Fruit fly (Drosophila melanogaster) whole organism, prepupa: ENCODE data around the gene CG15385.

Experiments
- CG10631 ChIP-seq: fragments of 200-800 bp; sonication (Bioruptor generic); optimal IDR thresholded peaks from 2 replicates; lab custom pipeline; 2016; ENCODE audit warnings: missing biosample characterization, missing genetic modification characterization
- CG11294 ChIP-seq: fragments of 200-800 bp; sonication (Bioruptor generic); IDR thresholded peaks from 2 replicates; pipeline ENCODE4 v1.3.6; 2022; ENCODE audit warnings: missing biosample characterization, missing genetic modification characterization
- CG11902 ChIP-seq: fragments of 200-800 bp; sonication (Bioruptor generic); optimal IDR thresholded peaks from 3 replicates; lab custom pipeline; 2016; ENCODE audit warnings: missing biosample characterization, missing genetic modification characterization
- CG15336 ChIP-seq: fragments of 200-800 bp; sonication (Bioruptor generic); IDR thresholded peaks from 2 replicates; pipeline ENCODE4 v1.3.6; 2022; ENCODE audit warnings: missing biosample characterization, missing genetic modification characterization
- CG1621 ChIP-seq: fragments of 200-800 bp; sonication (Bioruptor generic); optimal IDR thresholded peaks from 3 replicates; lab custom pipeline; 2018; ENCODE audit warnings: missing biosample characterization, mild to moderate bottlenecking, missing genetic modification characterization
- CG31627 ChIP-seq: fragments of 200-800 bp; sonication (Bioruptor generic); optimal IDR thresholded peaks from 3 replicates; lab custom pipeline; 2016; ENCODE audit warnings: missing biosample characterization, missing genetic modification characterization
- CG32006 ChIP-seq: fragments of 200-800 bp; sonication (Bioruptor generic); optimal IDR thresholded peaks from 3 replicates; lab custom pipeline; 2017; ENCODE audit warnings: missing biosample characterization, mild to moderate bottlenecking, missing genetic modification characterization
- CG34406 ChIP-seq: fragments of 200-800 bp; sonication (Bioruptor generic); optimal IDR thresholded peaks from 3 replicates; lab custom pipeline; 2016; ENCODE audit warnings: missing biosample characterization, missing genetic modification characterization
- CG3919 ChIP-seq: fragments of 200-800 bp; sonication (Bioruptor generic); optimal IDR thresholded peaks from 3 replicates; lab custom pipeline; 2016; ENCODE audit warnings: missing biosample characterization, missing genetic modification characterization
- CG6163 ChIP-seq: fragments of 200-800 bp; sonication (Bioruptor generic); IDR thresholded peaks from 3 replicates; pipeline ENCODE4 v1.3.6; 2022; ENCODE audit warnings: missing biosample characterization, missing genetic modification characterization
- CG6792 ChIP-seq: fragments of 200-800 bp; sonication (Bioruptor generic); optimal IDR thresholded peaks from 3 replicates; lab custom pipeline; 2016; ENCODE audit warnings: missing biosample characterization, missing genetic modification characterization
- CG6808 ChIP-seq: fragments of 200-800 bp; sonication (Bioruptor generic); optimal IDR thresholded peaks from 3 replicates; lab custom pipeline; 2017; ENCODE audit warnings: missing biosample characterization, missing genetic modification characterization, mild to moderate bottlenecking, moderate library complexity, missing genetic modification reagents
- CG6854 ChIP-seq: fragments of 200-800 bp; sonication (Bioruptor generic); optimal IDR thresholded peaks from 2 replicates; lab custom pipeline; 2017; ENCODE audit warnings: missing biosample characterization, mild to moderate bottlenecking, missing genetic modification characterization
- CG7368 ChIP-seq: fragments of 200-800 bp; sonication (Bioruptor generic); optimal IDR thresholded peaks from 3 replicates; lab custom pipeline; 2016; ENCODE audit warnings: missing biosample characterization, missing genetic modification characterization
- CG8119 ChIP-seq: fragments of 200-800 bp; sonication (Bioruptor generic); IDR thresholded peaks from 3 replicates; pipeline ENCODE4 v1.3.6; 2022; ENCODE audit warnings: missing biosample characterization, missing genetic modification characterization
- CG8319 ChIP-seq: fragments of 200-800 bp; sonication (Bioruptor generic); optimal IDR thresholded peaks from 3 replicates; lab custom pipeline; 2016; ENCODE audit warnings: missing biosample characterization, missing genetic modification characterization
- CG8632 ChIP-seq: fragments of 200-800 bp; sonication (Bioruptor generic); optimal IDR thresholded peaks from 3 replicates; lab custom pipeline; 2016; ENCODE audit warnings: missing biosample characterization, missing genetic modification characterization
- Eip75B ChIP-seq: fragments of 200-800 bp; sonication (Bioruptor generic); optimal IDR thresholded peaks from 3 replicates; lab custom pipeline; 2016; ENCODE audit warnings: missing biosample characterization, missing genetic modification characterization
- Eip78C ChIP-seq: fragments of 200-800 bp; sonication (Bioruptor generic); peaks from one replicate; lab custom pipeline; 2016; ENCODE audit warnings: missing biosample characterization, missing genetic modification characterization
- Eip93F ChIP-seq: fragments of 200-800 bp; sonication (Bioruptor generic); optimal IDR thresholded peaks from 2 replicates; lab custom pipeline; 2016; ENCODE audit warnings: missing biosample characterization, mild to moderate bottlenecking, missing genetic modification characterization
- Ets21C ChIP-seq: fragments of 200-800 bp; sonication (Bioruptor generic); optimal IDR thresholded peaks from 3 replicates; lab custom pipeline; 2016; ENCODE audit warnings: missing biosample characterization, missing genetic modification characterization
- Ets96B ChIP-seq: fragments of 200-800 bp; optimal IDR thresholded peaks from 2 replicates; lab custom pipeline; 2019; ENCODE audit warnings: missing biosample characterization, mild to moderate bottlenecking, missing genetic modification characterization, moderate library complexity
- Hr39 ChIP-seq: fragments of 200-800 bp; sonication (Bioruptor generic); optimal IDR thresholded peaks from 2 replicates; lab custom pipeline; 2016; ENCODE audit warnings: missing biosample characterization, missing genetic modification characterization
- Hr4 ChIP-seq: fragments of 200-800 bp; sonication (Bioruptor generic); optimal IDR thresholded peaks from 3 replicates; lab custom pipeline; 2016; ENCODE audit warnings: missing biosample characterization, missing genetic modification characterization
- Lpt ChIP-seq: fragments of 200-800 bp; sonication (Bioruptor generic); optimal IDR thresholded peaks from 3 replicates; lab custom pipeline; 2016; ENCODE audit warnings: missing biosample characterization, missing genetic modification characterization
- OdsH ChIP-seq: fragments of 200-800 bp; sonication (Bioruptor generic); optimal IDR thresholded peaks from 3 replicates; lab custom pipeline; 2016; ENCODE audit warnings: missing biosample characterization, missing genetic modification characterization
- Smox ChIP-seq: fragments of 200-800 bp; sonication (Bioruptor generic); optimal IDR thresholded peaks from 3 replicates; lab custom pipeline; 2016; ENCODE audit warnings: missing biosample characterization, missing genetic modification characterization
- Sox102F ChIP-seq: fragments of 200-800 bp; sonication (Bioruptor generic); optimal IDR thresholded peaks from 2 replicates; lab custom pipeline; 2016; ENCODE audit warnings: missing biosample characterization, mild to moderate bottlenecking, missing genetic modification characterization
- Sox14 ChIP-seq: fragments of 200-800 bp; sonication (Bioruptor generic); optimal IDR thresholded peaks from 3 replicates; lab custom pipeline; 2016; ENCODE audit warnings: missing biosample characterization, missing genetic modification characterization
- Sox15 ChIP-seq: fragments of 200-800 bp; sonication (Bioruptor generic); optimal IDR thresholded peaks from 3 replicates; lab custom pipeline; 2016; ENCODE audit warnings: missing biosample characterization, missing genetic modification characterization
- achi ChIP-seq: fragments of 200-800 bp; sonication (Bioruptor generic); optimal IDR thresholded peaks from 3 replicates; lab custom pipeline; 2016; ENCODE audit warnings: missing biosample characterization, missing genetic modification characterization
- acj6 ChIP-seq: fragments of 200-800 bp; sonication (Bioruptor generic); optimal IDR thresholded peaks from 3 replicates; lab custom pipeline; 2016; ENCODE audit warnings: missing biosample characterization, missing genetic modification characterization
- cyc ChIP-seq: fragments of 200-800 bp; sonication (Bioruptor generic); optimal IDR thresholded peaks from 3 replicates; lab custom pipeline; 2016; ENCODE audit warnings: missing biosample characterization, missing genetic modification characterization
- dac ChIP-seq: fragments of 200-800 bp; sonication (Bioruptor generic); optimal IDR thresholded peaks from 2 replicates; lab custom pipeline; 2017; ENCODE audit warnings: missing biosample characterization, mild to moderate bottlenecking, missing genetic modification characterization
- dsx ChIP-seq: fragments of 200-800 bp; optimal IDR thresholded peaks from 3 replicates; lab custom pipeline; 2019; ENCODE audit warnings: missing biosample characterization, mild to moderate bottlenecking, missing genetic modification characterization, moderate library complexity; ENCODE audit not compliant: poor library complexity, severe bottlenecking
- eg ChIP-seq: fragments of 200-800 bp; sonication (Bioruptor generic); IDR thresholded peaks from 3 replicates; pipeline ENCODE4 v1.3.6; 2022; ENCODE audit warnings: missing biosample characterization, missing genetic modification characterization
- esn ChIP-seq: fragments of 200-800 bp; sonication (Bioruptor generic); optimal IDR thresholded peaks from 2 replicates; lab custom pipeline; 2016; ENCODE audit warnings: missing biosample characterization, mild to moderate bottlenecking, missing genetic modification characterization, moderate library complexity
- fd59A ChIP-seq: fragments of 200-800 bp; sonication (Bioruptor generic); optimal IDR thresholded peaks from 2 replicates; lab custom pipeline; 2017; ENCODE audit warnings: missing biosample characterization, mild to moderate bottlenecking, missing genetic modification characterization, missing genetic modification reagents
- fd85E ChIP-seq: fragments of 200-800 bp; sonication (Bioruptor generic); optimal IDR thresholded peaks from 3 replicates; lab custom pipeline; 2016; ENCODE audit warnings: missing biosample characterization, missing genetic modification characterization
- fkh ChIP-seq: fragments of 200-800 bp; sonication (Bioruptor generic); optimal IDR thresholded peaks from 3 replicates; lab custom pipeline; 2017; ENCODE audit warnings: missing biosample characterization, mild to moderate bottlenecking, missing genetic modification characterization, moderate library complexity
- lz ChIP-seq: fragments of 200-800 bp; sonication (Bioruptor generic); optimal IDR thresholded peaks from 3 replicates; lab custom pipeline; 2016; ENCODE audit warnings: missing biosample characterization, missing genetic modification characterization
- net ChIP-seq: fragments of 200-800 bp; sonication (Bioruptor generic); optimal IDR thresholded peaks from 3 replicates; lab custom pipeline; 2016; ENCODE audit warnings: missing biosample characterization, missing genetic modification characterization
- pdm3 ChIP-seq: fragments of 200-800 bp; sonication (Bioruptor generic); optimal IDR thresholded peaks from 3 replicates; lab custom pipeline; 2016; ENCODE audit warnings: missing biosample characterization, missing genetic modification characterization
- salr ChIP-seq, 2 experiments: fragments of 200-800 bp; sonication (Bioruptor generic); optimal IDR thresholded peaks; 3 replicates each; lab custom pipeline; 2016 to 2018; ENCODE audit warnings: missing biosample characterization in 2 of 2, missing genetic modification characterization in 2 of 2, mild to moderate bottlenecking in 1 of 2
- spab ChIP-seq: fragments of 200-800 bp; sonication (Bioruptor generic); optimal IDR thresholded peaks from 2 replicates; lab custom pipeline; 2017; ENCODE audit warnings: missing biosample characterization, mild to moderate bottlenecking, missing genetic modification characterization, missing genetic modification reagents
- svp ChIP-seq: fragments of 200-800 bp; sonication (Bioruptor generic); peaks from one replicate; lab custom pipeline; 2016; ENCODE audit warnings: missing biosample characterization, missing genetic modification characterization
- topi ChIP-seq: fragments of 200-800 bp; sonication (Bioruptor generic); optimal IDR thresholded peaks from 3 replicates; lab custom pipeline; 2016; ENCODE audit warnings: missing biosample characterization, missing genetic modification characterization

The CG15385 gene

DNA sequence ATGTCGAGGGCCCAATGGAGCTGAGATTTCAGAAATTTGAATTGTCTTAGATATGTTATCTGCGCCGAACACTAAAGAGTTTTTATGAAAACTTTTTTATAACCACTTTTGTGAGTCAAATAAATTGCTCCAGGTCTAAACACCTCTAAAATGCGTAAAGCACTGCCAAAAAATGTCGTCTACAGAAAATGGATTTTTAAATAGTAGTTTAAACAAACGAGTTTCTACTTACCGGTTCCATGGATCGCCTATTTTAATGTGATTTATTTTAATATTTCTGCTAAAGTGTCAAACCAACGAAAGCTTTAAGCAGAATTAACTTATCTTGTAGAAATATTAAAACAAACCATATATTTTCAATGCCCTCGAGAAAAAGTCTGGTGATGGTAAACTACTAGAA lies 6.3 kb downstream of the CG15385 start, which contains the start of gene CG31668:
Gene CG31668, minus strand, starts transcription at position 101 of the 400 bp plus-strand sequence.
- TF ChIP-seq salr (GFP tag; optimal IDR thresholded peaks at IDR 0.05; lab: Kevin White, UChicago), result no peak
- TF ChIP-seq dsx (GFP tag; lab: Kevin White, UChicago), result no peak
- TF ChIP-seq fkh, result no peak
- TF ChIP-seq CG7368 (GFP tag; lab: Kevin White, UChicago), result no peak
- no peak for TF ChIP-seq Eip93F (GFP tag; lab: Kevin White, UChicago)
- no peak for TF ChIP-seq achi (GFP tag; lab: Kevin White, UChicago)
- no peak for TF ChIP-seq eg
- TF ChIP-seq CG8319, result no peak
- TF ChIP-seq Hr39 (GFP tag; lab: Kevin White, UChicago), result no peak

DNA sequence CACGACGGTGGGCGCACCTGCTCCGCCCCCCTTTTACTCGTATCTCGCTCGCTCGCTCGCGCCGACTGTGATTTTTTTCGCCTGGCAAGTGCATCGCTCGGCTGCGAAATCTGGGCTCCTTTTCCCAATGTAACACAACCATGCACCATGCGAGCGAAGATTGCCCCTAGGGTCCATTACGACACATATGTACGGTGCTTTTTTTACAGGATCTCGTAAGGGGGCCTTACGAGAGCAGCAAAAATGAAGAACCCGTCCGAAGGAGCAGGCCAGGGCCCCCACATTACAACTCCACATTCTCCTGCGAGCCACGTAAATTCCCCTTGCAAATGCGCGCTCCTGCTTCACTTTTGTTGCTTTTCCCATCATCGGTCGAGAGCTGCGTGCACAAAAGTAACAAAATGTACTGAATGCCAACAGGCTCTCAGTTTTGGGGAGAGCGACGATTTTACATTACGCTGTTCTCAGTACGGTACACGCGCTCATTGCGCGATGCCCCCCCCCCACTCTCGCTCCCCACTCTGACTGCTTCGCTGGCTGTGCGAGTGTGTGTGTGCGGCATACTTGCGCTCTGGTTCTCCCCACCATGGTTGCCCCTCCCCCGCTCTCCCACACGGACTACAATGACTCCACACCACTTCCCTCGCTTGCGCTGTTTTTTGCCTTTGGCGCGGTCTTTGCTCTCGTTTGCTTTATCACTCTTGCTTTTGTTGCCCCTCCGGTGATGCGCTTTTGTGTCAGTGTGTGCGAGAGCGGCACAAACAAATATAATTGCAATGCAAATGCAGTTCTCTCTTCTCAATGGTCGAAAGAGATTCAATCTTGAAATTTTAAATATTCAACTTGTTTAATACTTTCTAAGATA lies 9.3 kb downstream of the CG15385 start:
- TF ChIP-seq dac (GFP tag; lab: Kevin White, UChicago) (peak; percentile 7), Eip78C (GFP tag; lab: Kevin White, UChicago) (peak; percentile 90), pdm3 (no peak), Sox102F (GFP tag; lab: Kevin White, UChicago) (peak; percentile 78), Sox14 (peak; percentile 87), svp (GFP tag; lab: Kevin White, UChicago) (peak; percentile 86), CG11294 (GFP tag; lab: Robert Waterston, UW) (peak; percentile 24; the same call in 1 of the 2 replicates), CG15336 (GFP tag; lab: Robert Waterston, UW) (peak; percentile 54), CG1621 (tag; lab: Kevin White, UChicago) (peak; percentile 57), CG10631 (GFP tag; lab: Kevin White, UChicago) (peak; percentile 7), esn (GFP tag; lab: Kevin White, UChicago) (peak; percentile 18), Eip93F (GFP tag; lab: Kevin White, UChicago) (no peak), CG32006 (peak; percentile 59), CG8319 (no peak), salr (GFP tag; optimal IDR thresholded peaks at IDR 0.05; lab: Kevin White, UChicago) (peak; percentile 35 to 37), Hr39 (GFP tag; lab: Kevin White, UChicago) (no peak), dsx (GFP tag; lab: Kevin White, UChicago) (peak; percentile 85), Lpt (peak; percentile 92), CG34406 (GFP tag; lab: Kevin White, UChicago) (no peak), Eip75B (GFP tag; lab: Kevin White, UChicago) (peak; percentile 75), CG8632 (no peak), Hr4 (GFP tag; lab: Kevin White, UChicago) (no peak), Sox15 (GFP tag; lab: Kevin White, UChicago) (no peak), Smox (no peak), CG11902 (GFP tag; lab: Kevin White, UChicago) (no peak), lz (GFP tag; lab: Kevin White, UChicago) (peak; percentile 4), CG6808 (GFP tag; lab: Kevin White, UChicago) (peak; percentile 64), achi (GFP tag; lab: Kevin White, UChicago) (peak; percentile 37), CG6792 (peak; percentile 45), Ets21C (peak; percentile 8), fd59A (no peak), CG6163 (GFP tag; lab: Robert Waterston, UW) (peak; percentile 81), fd85E (GFP tag; lab: Kevin White, UChicago) (peak; percentile 44), net (GFP tag; lab: Kevin White, UChicago) (peak; percentile 60), CG3919 (GFP tag; lab: Kevin White, UChicago) (peak; percentile 32), CG31627 (GFP tag; lab: Kevin White, UChicago) (no peak), topi (no peak), eg (no peak; the same call in 1 of the 3 replicates), CG6854 (GFP tag; lab: Kevin White, UChicago) (peak; percentile 87), spab (GFP tag; lab: Kevin White, UChicago) (peak; percentile 10), cyc (GFP tag; lab: Kevin White, UChicago) (no peak), acj6 (GFP tag; lab: Kevin White, UChicago) (peak; percentile 47), Ets96B (tag; lab: Kevin White, UChicago) (peak; percentile 24), OdsH (GFP tag; lab: Kevin White, UChicago) (peak; percentile 25), CG8119 (GFP tag; lab: Robert Waterston, UW) (peak; percentile 64; the same call in 1 of the 3 replicates), fkh (peak; percentile 22)
